Worm (Caenorhabditis elegans) whole organism, L1 larva: ENCODE measurements around the gene epic-2.
A peak's percentile ranks its signal among the peaks of the same experiment; 100 is the strongest.

Experiments used
- C16A3.4 ChIP-seq: fragments of 150-350 bp; optimal IDR thresholded peaks from 2 replicates; lab custom pipeline; 2014; ENCODE audit warnings: missing biosample characterization, missing genetic modification characterization
- ama-1 ChIP-seq: fragments of 150-350 bp; optimal IDR thresholded peaks from 2 replicates; lab custom pipeline; 2014
- blmp-1 ChIP-seq: fragments of 150-350 bp; optimal IDR thresholded peaks from 2 replicates; lab custom pipeline; 2014; ENCODE audit warnings: missing biosample characterization, missing genetic modification characterization
- efl-1 ChIP-seq, 4 experiments: fragments of 150-350 bp; optimal IDR thresholded peaks in 3 of 4; peaks in 1 of 4; 1 replicate in 1 of 4; 2 replicates in 3 of 4; lab custom pipeline; 2014; ENCODE audit warnings: missing biosample characterization in 2 of 4, missing genetic modification characterization in 2 of 4, missing genetic modification reagents in 2 of 4
- elt-2 ChIP-seq: sonication (generic microtip); optimal IDR thresholded peaks from 2 replicates; lab custom pipeline; 2016; ENCODE audit warnings: missing genetic modification characterization, mild to moderate bottlenecking, inconsistent platforms, missing compliant biosample characterization, missing genetic modification reagents
- fkh-10 ChIP-seq: sonication (generic microtip); optimal IDR thresholded peaks from 2 replicates; lab custom pipeline; 2017; ENCODE audit warnings: missing biosample characterization, missing genetic modification reagents, missing genetic modification characterization
- lin-13 ChIP-seq: fragments of 150-350 bp; optimal IDR thresholded peaks from 2 replicates; lab custom pipeline; 2014; ENCODE audit warnings: missing biosample characterization, missing genetic modification reagents, missing genetic modification characterization
- nhr-237 ChIP-seq: fragments of 150-350 bp; optimal IDR thresholded peaks from 2 replicates; lab custom pipeline; 2014; ENCODE audit warnings: missing biosample characterization, missing genetic modification characterization
- nhr-76 ChIP-seq: sonication (generic microtip); optimal IDR thresholded peaks from 2 replicates; lab custom pipeline; 2017; ENCODE audit warnings: missing biosample characterization, missing genetic modification characterization
- rnt-1 ChIP-seq: sonication (generic microtip); optimal IDR thresholded peaks from 2 replicates; lab custom pipeline; 2016; ENCODE audit warnings: mild to moderate bottlenecking, missing genetic modification characterization, moderate library complexity, missing compliant biosample characterization
- skn-1 ChIP-seq: fragments of 150-350 bp; optimal IDR thresholded peaks from 2 replicates; lab custom pipeline; 2014; ENCODE audit warnings: missing biosample characterization, missing genetic modification characterization
- unc-86 ChIP-seq: sonication (generic microtip); optimal IDR thresholded peaks from 2 replicates; lab custom pipeline; 2016; ENCODE audit warnings: missing genetic modification characterization, missing compliant biosample characterization

ce11 chrIV:1687151-1687550 is 33.4 kb upstream of the epic-2 start:
- TF ChIP-seq ama-1 (no peak), nhr-76 (tag; lab: Kevin White, UChicago) (no peak), rnt-1 (tag; lab: Kevin White, UChicago) (no peak), fkh-10 (GFP tag; lab: Kevin White, UChicago) (no peak), skn-1 (tag; lab: Kevin White, UChicago) (no peak), blmp-1 (tag; lab: Kevin White, UChicago) (no peak), elt-2 (tag; lab: Kevin White, UChicago) (peak; percentile 67), lin-13 (GFP tag; lab: Kevin White, UChicago) (no peak), C16A3.4 (tag; lab: Kevin White, UChicago) (no peak), efl-1 (optimal IDR thresholded peaks at IDR 0.05; lab: Kevin White, UChicago) (peak in 1 of 2 experiments; percentile 10), efl-1 (GFP tag; optimal IDR thresholded peaks at IDR 0.05 in 1 of 2; lab: Kevin White, UChicago) (no peak), nhr-237 (tag; lab: Kevin White, UChicago) (no peak), unc-86 (tag; lab: Kevin White, UChicago) (no peak)
